Fruit fly (Drosophila melanogaster) whole organism, embryonic: ENCODE results near the gene fusl.

Source experiments
- Abd-B ChIP-seq: fragments of 200-800 bp; sonication (Bioruptor generic); optimal IDR thresholded peaks from 2 replicates; lab custom pipeline; 2018; ENCODE audit warnings: missing biosample characterization, mild to moderate bottlenecking, missing genetic modification characterization, moderate library complexity
- CG11398 ChIP-seq: fragments of 200-800 bp; sonication (Bioruptor generic); optimal IDR thresholded peaks from 2 replicates; lab custom pipeline; 2016; ENCODE audit warnings: missing biosample characterization, missing genetic modification characterization
- CG13624 ChIP-seq: fragments of 200-800 bp; sonication (Bioruptor generic); optimal IDR thresholded peaks from 2 replicates; lab custom pipeline; 2016; ENCODE audit warnings: missing biosample characterization, missing genetic modification characterization
- CG6854 ChIP-seq: fragments of 200-800 bp; sonication (Bioruptor generic); optimal IDR thresholded peaks from 3 replicates; lab custom pipeline; 2017; ENCODE audit warnings: missing biosample characterization, mild to moderate bottlenecking, missing genetic modification characterization
- D19B ChIP-seq: fragments of 200-800 bp; sonication (Bioruptor generic); optimal IDR thresholded peaks from 2 replicates; lab custom pipeline; 2017; ENCODE audit warnings: missing biosample characterization, mild to moderate bottlenecking, missing genetic modification characterization
- Lpt ChIP-seq: fragments of >200 bp; optimal IDR thresholded peaks from 2 replicates; lab custom pipeline; 2018; ENCODE audit warnings: missing biosample characterization, missing genetic modification characterization
- ara ChIP-seq: fragments of 200-800 bp; sonication (Bioruptor generic); IDR thresholded peaks from 2 replicates; pipeline ENCODE4 v1.3.6; 2022; ENCODE audit warnings: missing biosample characterization, missing genetic modification characterization
- bab2 ChIP-seq: fragments of 200-800 bp; sonication (Bioruptor generic); optimal IDR thresholded peaks from 2 replicates; lab custom pipeline; 2016; ENCODE audit warnings: missing biosample characterization, missing genetic modification characterization
- bcd ChIP-seq: fragments of 200-800 bp; sonication (Bioruptor generic); optimal IDR thresholded peaks from 2 replicates; lab custom pipeline; 2017; ENCODE audit warnings: missing biosample characterization, mild to moderate bottlenecking, missing genetic modification characterization
- h ChIP-seq: fragments of >200 bp; optimal IDR thresholded peaks from 2 replicates; lab custom pipeline; 2017
- hbn ChIP-seq: fragments of 200-800 bp; sonication (Bioruptor generic); IDR thresholded peaks from 2 replicates; pipeline ENCODE4 v1.3.6; 2022; ENCODE audit warnings: missing biosample characterization, missing genetic modification characterization; ENCODE audit not compliant: partially characterized antibody
- usp ChIP-seq: fragments of >200 bp; optimal IDR thresholded peaks from 2 replicates; lab custom pipeline; 2017; ENCODE audit warnings: missing biosample characterization, missing genetic modification characterization

DNA sequence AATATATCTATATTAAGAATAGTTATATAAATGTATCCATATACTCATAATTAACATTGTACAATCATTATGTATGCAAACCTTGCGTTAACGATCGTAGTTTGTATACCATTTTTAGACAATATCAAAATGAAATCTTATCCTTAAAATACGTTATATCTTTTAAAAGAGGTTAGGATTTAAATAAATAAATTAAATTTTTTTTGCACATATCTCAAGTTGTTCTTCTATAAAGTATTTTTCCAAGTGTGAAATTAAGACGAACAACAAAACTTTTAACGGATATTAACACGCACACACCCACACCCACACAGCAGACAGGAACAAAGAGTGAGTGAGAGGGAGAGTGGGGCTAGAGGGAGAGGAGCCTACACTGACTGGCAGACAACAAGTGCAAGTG, 48.0 kb downstream of the fusl start:
- TF ChIP-seq CG6854 = no peak
- TF ChIP-seq Lpt (GFP tag; lab: Kevin White, UChicago) = no peak
- TF ChIP-seq hbn (GFP tag; lab: Robert Waterston, UW) = no peak
- no peak for TF ChIP-seq bcd (GFP tag; lab: Kevin White, UChicago)
- TF ChIP-seq bab2 (GFP tag; lab: Kevin White, UChicago) = no peak
- no peak for TF ChIP-seq h (lab: Kevin White, UChicago)
- TF ChIP-seq CG13624 (GFP tag; lab: Kevin White, UChicago) = no peak
- TF ChIP-seq Abd-B = no peak
- TF ChIP-seq ara (GFP tag; lab: Robert Waterston, UW) = no peak
- no peak for TF ChIP-seq usp
- no peak for TF ChIP-seq CG11398 (GFP tag; lab: Kevin White, UChicago)
- TF ChIP-seq D19B (GFP tag; lab: Kevin White, UChicago) = no peak
